Worm (Caenorhabditis elegans) whole organism, young adult: ENCODE data around the gene C06E7.88.

Experiments used
- B0019.2 ChIP-seq: fragments of 200-800 bp; sonication (Bioruptor generic); conservative IDR thresholded peaks from 2 replicates; pipeline ENCODE4 v1.3.6; 2022; ENCODE audit warnings: missing genetic modification reagents, missing genetic modification characterization, missing compliant biosample characterization
- B0261.1 ChIP-seq: sonication (generic microtip); optimal IDR thresholded peaks from 2 replicates; lab custom pipeline; 2016; ENCODE audit warnings: mild to moderate bottlenecking, missing genetic modification characterization, moderate library complexity, missing compliant biosample characterization
- C17E4.6 ChIP-seq: fragments of 200-800 bp; sonication (Bioruptor generic); IDR thresholded peaks from 2 replicates; pipeline ENCODE4 v1.3.6; 2022; ENCODE audit warnings: missing genetic modification reagents, missing genetic modification characterization, missing compliant biosample characterization
- F23B12.7 ChIP-seq: sonication (generic microtip); optimal IDR thresholded peaks from 2 replicates; lab custom pipeline; 2017; ENCODE audit warnings: missing genetic modification characterization, mild to moderate bottlenecking, missing compliant biosample characterization, antibody characterized with exemption, moderate library complexity; ENCODE audit not compliant: insufficient read depth
- F49E8.2 ChIP-seq: sonication (generic microtip); optimal IDR thresholded peaks from 3 replicates; lab custom pipeline; 2017; ENCODE audit warnings: missing genetic modification characterization, mild to moderate bottlenecking, missing compliant biosample characterization, antibody characterized with exemption, moderate library complexity; ENCODE audit not compliant: insufficient read depth
- T26A5.8 ChIP-seq: sonication (generic microtip); optimal IDR thresholded peaks from 2 replicates; lab custom pipeline; 2016; ENCODE audit warnings: missing genetic modification characterization, missing compliant biosample characterization
- Y56A3A.18 ChIP-seq: fragments of 200-800 bp; sonication (Bioruptor generic); IDR thresholded peaks from 2 replicates; pipeline ENCODE4 v1.3.6; 2022; ENCODE audit warnings: missing genetic modification reagents, missing genetic modification characterization, missing compliant biosample characterization
- Y95B8A.8 ChIP-seq: fragments of 200-800 bp; sonication (Bioruptor generic); IDR thresholded peaks from 2 replicates; pipeline ENCODE4 v1.3.6; 2022; ENCODE audit warnings: missing genetic modification reagents, missing genetic modification characterization, missing compliant biosample characterization
- bed-1 ChIP-seq: fragments of 200-800 bp; sonication (Bioruptor generic); IDR thresholded peaks from 2 replicates; pipeline ENCODE4 v1.3.6; 2022; ENCODE audit warnings: missing genetic modification reagents, missing genetic modification characterization, missing compliant biosample characterization
- bed-2 ChIP-seq: fragments of 200-800 bp; sonication (Bioruptor generic); IDR thresholded peaks from 2 replicates; pipeline ENCODE4 v1.3.6; 2022; ENCODE audit warnings: missing genetic modification reagents, missing genetic modification characterization, missing compliant biosample characterization
- ccch-3 ChIP-seq: fragments of 200-800 bp; sonication (Bioruptor generic); optimal IDR thresholded peaks from 2 replicates; lab custom pipeline; 2018; ENCODE audit warnings: mild to moderate bottlenecking, missing genetic modification characterization, missing compliant biosample characterization
- cebp-2 ChIP-seq: fragments of 200-800 bp; sonication (Bioruptor generic); IDR thresholded peaks from 2 replicates; pipeline ENCODE4 v1.3.6; 2022; ENCODE audit warnings: missing genetic modification characterization, missing compliant biosample characterization
- ceh-100 ChIP-seq: fragments of 200-800 bp; sonication (Bioruptor generic); IDR thresholded peaks from 2 replicates; pipeline ENCODE4 v1.3.6; 2022; ENCODE audit warnings: missing genetic modification reagents, missing genetic modification characterization, missing compliant biosample characterization
- ceh-79 ChIP-seq: sonication (generic microtip); optimal IDR thresholded peaks from 2 replicates; lab custom pipeline; 2017; ENCODE audit warnings: mild to moderate bottlenecking, missing genetic modification characterization, missing compliant biosample characterization
- dpff-1 ChIP-seq: sonication (generic microtip); optimal IDR thresholded peaks from 2 replicates; lab custom pipeline; 2017; ENCODE audit warnings: mild to moderate bottlenecking, missing genetic modification characterization, missing compliant biosample characterization
- egl-18 ChIP-seq: fragments of 200-800 bp; sonication (Bioruptor generic); IDR thresholded peaks from 2 replicates; pipeline ENCODE4 v1.3.6; 2022; ENCODE audit warnings: missing genetic modification reagents, missing genetic modification characterization, missing compliant biosample characterization
- ekl-4 ChIP-seq: fragments of 200-800 bp; sonication (Bioruptor generic); IDR thresholded peaks from 2 replicates; pipeline ENCODE4 v1.3.6; 2022; ENCODE audit warnings: missing genetic modification reagents, missing genetic modification characterization, missing compliant biosample characterization
- hlh-12 ChIP-seq: sonication (generic microtip); optimal IDR thresholded peaks from 2 replicates; lab custom pipeline; 2016; ENCODE audit warnings: missing genetic modification characterization, missing compliant biosample characterization
- hmg-1.2 ChIP-seq: fragments of 200-800 bp; sonication (Bioruptor generic); IDR thresholded peaks from 2 replicates; pipeline ENCODE4 v1.3.6; 2022; ENCODE audit warnings: missing genetic modification reagents, missing genetic modification characterization, missing compliant biosample characterization
- hrde-1 ChIP-seq: sonication (generic microtip); optimal IDR thresholded peaks from 2 replicates; lab custom pipeline; 2016; ENCODE audit warnings: missing genetic modification characterization, mild to moderate bottlenecking, missing compliant biosample characterization, moderate library complexity, missing genotype, missing genetic modification reagents, borderline replicate concordance
- lin-40 ChIP-seq: sonication (generic microtip); optimal IDR thresholded peaks from 2 replicates; lab custom pipeline; 2016; ENCODE audit warnings: missing genetic modification characterization, mild to moderate bottlenecking, missing compliant biosample characterization, missing genotype, missing genetic modification reagents
- madf-10 ChIP-seq: sonication (generic microtip); optimal IDR thresholded peaks from 2 replicates; lab custom pipeline; 2016; ENCODE audit warnings: mild to moderate bottlenecking, missing genetic modification characterization, missing compliant biosample characterization
- madf-3 ChIP-seq: fragments of 200-800 bp; sonication (Bioruptor generic); IDR thresholded peaks from 2 replicates; pipeline ENCODE4 v1.3.6; 2022; ENCODE audit warnings: missing genetic modification reagents, missing genetic modification characterization, missing compliant biosample characterization
- mcd-1 ChIP-seq: fragments of 200-800 bp; sonication (Bioruptor generic); IDR thresholded peaks from 2 replicates; pipeline ENCODE4 v1.3.6; 2022; ENCODE audit warnings: missing genetic modification reagents, missing genetic modification characterization, missing compliant biosample characterization
- mel-28 ChIP-seq: sonication (generic microtip); optimal IDR thresholded peaks from 2 replicates; lab custom pipeline; 2016; ENCODE audit warnings: borderline replicate concordance, mild to moderate bottlenecking, missing genetic modification characterization, missing compliant biosample characterization
- mxl-1 ChIP-seq: sonication (generic microtip); optimal IDR thresholded peaks from 2 replicates; lab custom pipeline; 2016; ENCODE audit warnings: missing genetic modification characterization, missing compliant biosample characterization
- nfya-1 ChIP-seq: sonication (generic microtip); optimal IDR thresholded peaks from 2 replicates; lab custom pipeline; 2017; ENCODE audit warnings: antibody characterized with exemption, missing compliant biosample characterization, missing genetic modification characterization, borderline replicate concordance; ENCODE audit not compliant: insufficient read depth
- nfyb-1 ChIP-seq: fragments of 200-800 bp; sonication (Bioruptor generic); IDR thresholded peaks from 2 replicates; pipeline ENCODE4 v1.3.6; 2022; ENCODE audit warnings: missing genetic modification reagents, missing genetic modification characterization, missing compliant biosample characterization
- nhr-120 ChIP-seq: fragments of 200-800 bp; sonication (Bioruptor generic); IDR thresholded peaks from 2 replicates; pipeline ENCODE4 v1.3.6; 2022; ENCODE audit warnings: missing genetic modification characterization, missing compliant biosample characterization
- nhr-80 ChIP-seq: sonication (generic microtip); optimal IDR thresholded peaks from 2 replicates; lab custom pipeline; 2016; ENCODE audit warnings: missing genetic modification characterization, missing compliant biosample characterization
- rec-8 ChIP-seq, 2 experiments: sonication (generic microtip); optimal IDR thresholded peaks; 2 replicates each; lab custom pipeline; 2016; ENCODE audit warnings: mild to moderate bottlenecking in 2 of 2, missing genetic modification characterization in 2 of 2, missing genetic modification reagents in 2 of 2, missing genotype in 2 of 2, missing biosample characterization in 1 of 2, missing compliant biosample characterization in 1 of 2, moderate library complexity in 1 of 2
- snpc-1.3 ChIP-seq: sonication (generic microtip); optimal IDR thresholded peaks from 2 replicates; lab custom pipeline; 2017; ENCODE audit warnings: missing genetic modification characterization, mild to moderate bottlenecking, missing compliant biosample characterization, antibody characterized with exemption, moderate library complexity, missing genotype, missing genetic modification reagents; ENCODE audit not compliant: insufficient read depth
- snpc-4 ChIP-seq, 5 experiments: fragments of 150-350 bp in 1 of 5; sonication (generic microtip) in 4 of 5; optimal IDR thresholded peaks; 2 replicates each; lab custom pipeline; 2014 to 2018; ENCODE audit warnings: missing genetic modification characterization in 5 of 5, missing biosample characterization in 3 of 5, antibody characterized with exemption in 2 of 5, mild to moderate bottlenecking in 2 of 5, missing compliant biosample characterization in 2 of 5, missing genotype in 2 of 5, moderate library complexity in 2 of 5, missing genetic modification reagents in 1 of 5
- tbx-9 ChIP-seq: sonication (generic microtip); optimal IDR thresholded peaks from 2 replicates; lab custom pipeline; 2016; ENCODE audit warnings: borderline replicate concordance, missing genetic modification characterization, inconsistent platforms, missing compliant biosample characterization
- unc-62 ChIP-seq: fragments of 150-350 bp; optimal IDR thresholded peaks from 2 replicates; lab custom pipeline; 2014; ENCODE audit warnings: missing biosample characterization, missing genetic modification reagents, missing genetic modification characterization
- zfh-2 ChIP-seq: fragments of 200-800 bp; sonication (Bioruptor generic); conservative IDR thresholded peaks from 2 replicates; pipeline ENCODE4 v1.3.6; 2022; ENCODE audit warnings: missing genetic modification reagents, missing genetic modification characterization, missing compliant biosample characterization
- zim-3 ChIP-seq: sonication (generic microtip); optimal IDR thresholded peaks from 2 replicates; lab custom pipeline; 2017; ENCODE audit warnings: mild to moderate bottlenecking, missing genetic modification characterization, moderate library complexity, missing compliant biosample characterization
- ztf-26 ChIP-seq: sonication (generic microtip); optimal IDR thresholded peaks from 2 replicates; lab custom pipeline; 2017; ENCODE audit warnings: missing genetic modification characterization, missing compliant biosample characterization
- ztf-6 ChIP-seq: fragments of 200-800 bp; sonication (Bioruptor generic); IDR thresholded peaks from 2 replicates; pipeline ENCODE4 v1.3.6; 2022; ENCODE audit warnings: missing genetic modification reagents, missing genetic modification characterization, missing compliant biosample characterization

C06E7.88 gene

ce11 chrIV:5879853-5880252 is 12.8 kb upstream of the C06E7.88 start, which contains the start of gene srv-22:
srv-22 (minus strand) TSS chrIV:5879953.
- TF ChIP-seq Y56A3A.18 (GFP tag; lab: Robert Waterston, UW) (no peak), mcd-1 (GFP tag; lab: Robert Waterston, UW) (no peak), B0019.2 (GFP tag; lab: Robert Waterston, UW) (no peak), ekl-4 (no peak), mxl-1 (tag; lab: Kevin White, UChicago) (no peak), snpc-4 (GFP tag; optimal IDR thresholded peaks at IDR 0.05; lab: Kevin White, UChicago) (no peak), snpc-4 (tag; optimal IDR thresholded peaks at IDR 0.05; lab: Kevin White, UChicago) (no peak), ceh-100 (GFP tag; lab: Robert Waterston, UW) (no peak), B0261.1 (no peak), zfh-2 (GFP tag; lab: Robert Waterston, UW) (no peak), bed-2 (GFP tag; lab: Robert Waterston, UW) (no peak), zim-3 (no peak), madf-10 (tag; lab: Kevin White, UChicago) (no peak), nfya-1 (tag; lab: Kevin White, UChicago) (no peak), rec-8 (tag; optimal IDR thresholded peaks at IDR 0.05; lab: Kevin White, UChicago) (no peak), ztf-6 (no peak), T26A5.8 (tag; lab: Kevin White, UChicago) (no peak), ceh-79 (tag; lab: Kevin White, UChicago) (no peak), bed-1 (no peak)
- TF ChIP-seq, all 124 proteins: peak for 0

- no peak for TF ChIP-seq bed-2 (GFP tag; lab: Robert Waterston, UW)
- no peak for TF ChIP-seq nfyb-1 (GFP tag; lab: Robert Waterston, UW)
- TF ChIP-seq hmg-1.2 (GFP tag; lab: Robert Waterston, UW): no peak
- TF ChIP-seq tbx-9: no peak
- no peak for TF ChIP-seq mcd-1 (GFP tag; lab: Robert Waterston, UW)
- no peak for TF ChIP-seq unc-62 (GFP tag; lab: Kevin White, UChicago)
- TF ChIP-seq egl-18 (GFP tag; lab: Robert Waterston, UW): no peak
- TF ChIP-seq Y95B8A.8: no peak
- no peak for TF ChIP-seq cebp-2 (GFP tag; lab: Robert Waterston, UW)
Observed at ce11 chrIV:5877246-5877645, 10.2 kb upstream of the C06E7.88 start, which contains the start of gene srv-21. srv-21 (minus strand) TSS chrIV:5877346.

- TF ChIP-seq F49E8.2 (tag; lab: Kevin White, UChicago) (no peak), C17E4.6 (no peak), madf-3 (GFP tag; lab: Robert Waterston, UW) (no peak), Y95B8A.8 (no peak), nhr-80 (tag; lab: Kevin White, UChicago) (no peak), hlh-12 (tag; lab: Kevin White, UChicago) (no peak), madf-10 (tag; lab: Kevin White, UChicago) (no peak), hrde-1 (tag; lab: Kevin White, UChicago) (no peak), cebp-2 (GFP tag; lab: Robert Waterston, UW) (no peak), ccch-3 (GFP tag; lab: Kevin White, UChicago) (no peak), tbx-9 (no peak), mel-28 (tag; lab: Kevin White, UChicago) (no peak), dpff-1 (tag; lab: Kevin White, UChicago) (no peak), nhr-120 (no peak), zfh-2 (GFP tag; lab: Robert Waterston, UW) (no peak), ztf-26 (no peak), snpc-1.3 (tag; lab: Kevin White, UChicago) (no peak), F23B12.7 (no peak), lin-40 (tag; lab: Kevin White, UChicago) (no peak)
- TF ChIP-seq, all 124 proteins: peak for 0
Observed at ce11 chrIV:5873825-5874224, 6.7 kb upstream of the C06E7.88 start, which contains the start of gene srv-19. srv-19 (minus strand) TSS chrIV:5873925.
